Fruit fly (Drosophila melanogaster) whole organism, embryonic: ENCODE measurements around the gene CG14282.

Experiments
- Atf-2 ChIP-seq: fragments of 200-800 bp; sonication (Bioruptor generic); optimal IDR thresholded peaks from 2 replicates; lab custom pipeline; 2016; ENCODE audit warnings: missing biosample characterization, missing genetic modification characterization
- CG10267 ChIP-seq: fragments of 200-800 bp; sonication (Bioruptor generic); optimal IDR thresholded peaks from 2 replicates; lab custom pipeline; 2018; ENCODE audit warnings: missing biosample characterization, mild to moderate bottlenecking, missing genetic modification characterization, moderate library complexity
- CG10979 ChIP-seq: fragments of 200-800 bp; sonication (Bioruptor generic); optimal IDR thresholded peaks from 2 replicates; lab custom pipeline; 2018; ENCODE audit warnings: missing biosample characterization, mild to moderate bottlenecking, missing genetic modification characterization, moderate library complexity
- CG11085 ChIP-seq: fragments of 200-800 bp; sonication (Bioruptor generic); IDR thresholded peaks from 2 replicates; pipeline ENCODE4 v1.3.6; 2022; ENCODE audit warnings: missing biosample characterization, missing genetic modification characterization
- CG15269 ChIP-seq: fragments of 200-800 bp; sonication (Bioruptor generic); optimal IDR thresholded peaks from 2 replicates; lab custom pipeline; 2018; ENCODE audit warnings: missing biosample characterization, mild to moderate bottlenecking, missing genetic modification characterization, moderate library complexity
- CG1603 ChIP-seq: fragments of 200-800 bp; sonication (Bioruptor generic); optimal IDR thresholded peaks from 2 replicates; lab custom pipeline; 2019; ENCODE audit warnings: missing biosample characterization, mild to moderate bottlenecking, missing genetic modification characterization, moderate library complexity
- CG17802 ChIP-seq: fragments of 200-800 bp; sonication (Bioruptor generic); optimal IDR thresholded peaks from 2 replicates; lab custom pipeline; 2018; ENCODE audit warnings: missing biosample characterization, mild to moderate bottlenecking, missing genetic modification characterization, moderate library complexity
- CG18764 ChIP-seq: fragments of 200-800 bp; sonication (Bioruptor generic); optimal IDR thresholded peaks from 3 replicates; lab custom pipeline; 2016; ENCODE audit warnings: missing biosample characterization, missing genetic modification characterization
- CG2712 ChIP-seq: fragments of 200-800 bp; optimal IDR thresholded peaks from 3 replicates; lab custom pipeline; 2019; ENCODE audit warnings: missing biosample characterization, mild to moderate bottlenecking, missing genetic modification characterization, moderate library complexity
- CG32772 ChIP-seq: fragments of 200-800 bp; sonication (Bioruptor generic); IDR thresholded peaks from 2 replicates; pipeline ENCODE4 v1.3.6; 2022; ENCODE audit warnings: missing biosample characterization, missing genetic modification characterization
- CG3407 ChIP-seq: fragments of 200-800 bp; sonication (Bioruptor generic); optimal IDR thresholded peaks from 2 replicates; lab custom pipeline; 2018; ENCODE audit warnings: missing biosample characterization, mild to moderate bottlenecking, missing genetic modification characterization
- CG34376 ChIP-seq: fragments of 200-800 bp; sonication (Bioruptor generic); optimal IDR thresholded peaks from 2 replicates; lab custom pipeline; 2018; ENCODE audit warnings: missing biosample characterization, mild to moderate bottlenecking, missing genetic modification characterization
- CG4282 ChIP-seq: fragments of 200-800 bp; sonication (Bioruptor generic); optimal IDR thresholded peaks from 2 replicates; lab custom pipeline; 2016; ENCODE audit warnings: missing biosample characterization, missing genetic modification characterization
- CG4360 ChIP-seq: fragments of 200-800 bp; sonication (Bioruptor generic); IDR thresholded peaks from 2 replicates; pipeline ENCODE4 v1.3.6; 2022; ENCODE audit warnings: missing biosample characterization, missing genetic modification characterization
- CG6654 ChIP-seq: fragments of 200-800 bp; sonication (Bioruptor generic); optimal IDR thresholded peaks from 2 replicates; lab custom pipeline; 2017; ENCODE audit warnings: missing biosample characterization, mild to moderate bottlenecking, missing genetic modification characterization
- CG6683 ChIP-seq: fragments of 200-800 bp; sonication (Bioruptor generic); optimal IDR thresholded peaks from 2 replicates; lab custom pipeline; 2017; ENCODE audit warnings: missing biosample characterization, mild to moderate bottlenecking, missing genetic modification characterization, missing genetic modification reagents
- CG7839 ChIP-seq: fragments of 200-800 bp; sonication (Bioruptor generic); optimal IDR thresholded peaks from 3 replicates; lab custom pipeline; 2018; ENCODE audit warnings: missing biosample characterization, mild to moderate bottlenecking, missing genetic modification characterization, moderate library complexity
- CG8478 ChIP-seq: fragments of >200 bp; optimal IDR thresholded peaks from 2 replicates; lab custom pipeline; 2018
- CG9609 ChIP-seq: fragments of 200-800 bp; sonication (Bioruptor generic); optimal IDR thresholded peaks from 3 replicates; lab custom pipeline; 2016; ENCODE audit warnings: missing biosample characterization, missing genetic modification characterization
- CG9727 ChIP-seq: fragments of 200-800 bp; sonication (Bioruptor generic); optimal IDR thresholded peaks from 3 replicates; lab custom pipeline; 2017; ENCODE audit warnings: missing biosample characterization, mild to moderate bottlenecking, missing genetic modification characterization
- Chrac-16 ChIP-seq: fragments of 200-800 bp; sonication (Bioruptor generic); optimal IDR thresholded peaks from 3 replicates; lab custom pipeline; 2016; ENCODE audit warnings: missing biosample characterization, missing genetic modification characterization
- D19B ChIP-seq: fragments of 200-800 bp; sonication (Bioruptor generic); optimal IDR thresholded peaks from 2 replicates; lab custom pipeline; 2017; ENCODE audit warnings: missing biosample characterization, mild to moderate bottlenecking, missing genetic modification characterization
- Dbx ChIP-seq: fragments of 200-800 bp; sonication (Bioruptor generic); IDR thresholded peaks from 3 replicates; pipeline ENCODE4 v1.3.6; 2022; ENCODE audit warnings: missing biosample characterization, missing genetic modification characterization
- Dip2 ChIP-seq: fragments of 200-800 bp; sonication (Bioruptor generic); IDR thresholded peaks from 2 replicates; pipeline ENCODE4 v1.3.6; 2022; ENCODE audit warnings: missing biosample characterization, missing genetic modification characterization
- Drgx ChIP-seq: fragments of 200-800 bp; sonication (Bioruptor generic); IDR thresholded peaks from 2 replicates; pipeline ENCODE4 v1.3.6; 2022; ENCODE audit warnings: missing biosample characterization, missing genetic modification characterization
- Ets97D ChIP-seq: fragments of 200-800 bp; sonication (Bioruptor generic); optimal IDR thresholded peaks from 3 replicates; lab custom pipeline; 2016; ENCODE audit warnings: missing biosample characterization, missing genetic modification characterization
- Gsc ChIP-seq: fragments of 200-800 bp; sonication (Bioruptor generic); IDR thresholded peaks from 2 replicates; pipeline ENCODE4 v1.3.6; 2022; ENCODE audit warnings: missing biosample characterization, missing genetic modification characterization
- HmgD ChIP-seq: fragments of 200-800 bp; sonication (Bioruptor generic); optimal IDR thresholded peaks from 3 replicates; lab custom pipeline; 2016; ENCODE audit warnings: missing biosample characterization, missing genetic modification characterization
- Lpt ChIP-seq: fragments of >200 bp; optimal IDR thresholded peaks from 2 replicates; lab custom pipeline; 2018; ENCODE audit warnings: missing biosample characterization, missing genetic modification characterization
- Mrtf ChIP-seq: fragments of 200-800 bp; sonication (Bioruptor generic); IDR thresholded peaks from 3 replicates; pipeline ENCODE4 v1.3.6; 2022; ENCODE audit warnings: missing biosample characterization, missing genetic modification characterization
- NFAT ChIP-seq: fragments of 200-800 bp; sonication (Bioruptor generic); IDR thresholded peaks from 2 replicates; pipeline ENCODE4 v1.3.6; 2022; ENCODE audit warnings: missing biosample characterization, missing genetic modification characterization
- Nf-YA ChIP-seq: fragments of 200-800 bp; sonication (Bioruptor generic); IDR thresholded peaks from 2 replicates; pipeline ENCODE4 v1.3.6; 2022; ENCODE audit warnings: missing biosample characterization, missing genetic modification characterization
- Oli ChIP-seq: fragments of 200-800 bp; sonication (Bioruptor generic); optimal IDR thresholded peaks from 2 replicates; lab custom pipeline; 2018; ENCODE audit warnings: missing biosample characterization, mild to moderate bottlenecking, missing genetic modification characterization, moderate library complexity
- Rfx ChIP-seq: fragments of 200-800 bp; sonication (Bioruptor generic); IDR thresholded peaks from 2 replicates; pipeline ENCODE4 v1.3.6; 2022; ENCODE audit warnings: missing biosample characterization, missing genetic modification characterization
- Taf1 ChIP-seq: fragments of 200-800 bp; sonication (Bioruptor generic); IDR thresholded peaks from 2 replicates; pipeline ENCODE4 v1.3.6; 2022; ENCODE audit warnings: missing biosample characterization, missing genetic modification characterization
- aop ChIP-seq: fragments of 200-800 bp; sonication (Bioruptor generic); IDR thresholded peaks from 2 replicates; pipeline ENCODE4 v1.3.6; 2022; ENCODE audit warnings: missing biosample characterization, missing genetic modification characterization
- da ChIP-seq: fragments of 200-800 bp; sonication (Bioruptor generic); optimal IDR thresholded peaks from 2 replicates; lab custom pipeline; 2016; ENCODE audit warnings: missing biosample characterization, missing genetic modification characterization
- eve ChIP-seq, 2 experiments: fragments of >200 bp; optimal IDR thresholded peaks; 2 replicates each; lab custom pipeline; 2017; ENCODE audit warnings: missing biosample characterization in 2 of 2, missing genetic modification characterization in 2 of 2
- fru ChIP-seq: fragments of >200 bp; optimal IDR thresholded peaks from 2 replicates; lab custom pipeline; 2017
- gsb-n ChIP-seq: fragments of 200-800 bp; sonication (Bioruptor generic); optimal IDR thresholded peaks from 3 replicates; lab custom pipeline; 2018; ENCODE audit warnings: missing biosample characterization, mild to moderate bottlenecking, missing genetic modification characterization
- hth ChIP-seq: fragments of >200 bp; optimal IDR thresholded peaks from 2 replicates; lab custom pipeline; 2017; ENCODE audit warnings: inconsistent platforms
- lilli ChIP-seq: fragments of 200-800 bp; sonication (Bioruptor generic); optimal IDR thresholded peaks from 3 replicates; lab custom pipeline; 2016; ENCODE audit warnings: missing biosample characterization, missing genetic modification characterization
- lola ChIP-seq, 3 experiments: fragments of >200 bp in 2 of 3; fragments of 200-800 bp in 1 of 3; sonication (Bioruptor generic) in 1 of 3; optimal IDR thresholded peaks; 2 replicates each; lab custom pipeline; 2017 to 2019; ENCODE audit warnings: missing biosample characterization in 3 of 3, missing genetic modification characterization in 3 of 3, mild to moderate bottlenecking in 1 of 3, moderate library complexity in 1 of 3
- sima ChIP-seq: fragments of 200-800 bp; sonication (Bioruptor generic); optimal IDR thresholded peaks from 2 replicates; lab custom pipeline; 2016; ENCODE audit warnings: missing biosample characterization, missing genetic modification characterization
- sna ChIP-seq: fragments of 200-800 bp; sonication (Bioruptor generic); IDR thresholded peaks from 2 replicates; pipeline ENCODE4 v1.3.6; 2022; ENCODE audit warnings: missing biosample characterization, missing genetic modification characterization; ENCODE audit not compliant: partially characterized antibody
- sug ChIP-seq: fragments of 200-800 bp; optimal IDR thresholded peaks from 2 replicates; lab custom pipeline; 2019; ENCODE audit warnings: missing biosample characterization, mild to moderate bottlenecking, missing genetic modification characterization, moderate library complexity
- tap ChIP-seq: fragments of 200-800 bp; optimal IDR thresholded peaks from 3 replicates; lab custom pipeline; 2019; ENCODE audit warnings: missing biosample characterization, mild to moderate bottlenecking, missing genetic modification characterization, moderate library complexity
- tgo ChIP-seq: fragments of 200-800 bp; sonication (Bioruptor generic); IDR thresholded peaks from 3 replicates; pipeline ENCODE4 v1.3.6; 2022; ENCODE audit warnings: missing biosample characterization, missing genetic modification characterization
- toy ChIP-seq: fragments of 200-800 bp; sonication (Bioruptor generic); IDR thresholded peaks from 2 replicates; pipeline ENCODE4 v1.3.6; 2022; ENCODE audit warnings: missing biosample characterization, missing genetic modification characterization
- twi ChIP-seq: fragments of 200-800 bp; optimal IDR thresholded peaks from 2 replicates; lab custom pipeline; 2019; ENCODE audit warnings: missing biosample characterization, mild to moderate bottlenecking, missing genetic modification characterization, moderate library complexity
- tx ChIP-seq: fragments of 200-800 bp; sonication (Bioruptor generic); optimal IDR thresholded peaks from 2 replicates; lab custom pipeline; 2016; ENCODE audit warnings: missing biosample characterization, missing genetic modification characterization
- wek ChIP-seq: fragments of 200-800 bp; sonication (Bioruptor generic); optimal IDR thresholded peaks from 3 replicates; lab custom pipeline; 2018; ENCODE audit warnings: missing biosample characterization, mild to moderate bottlenecking, missing genetic modification characterization, moderate library complexity
- yki ChIP-seq: fragments of >200 bp; optimal IDR thresholded peaks from 3 replicates; lab custom pipeline; 2018
- zen ChIP-seq: fragments of 200-800 bp; sonication (Bioruptor generic); optimal IDR thresholded peaks from 3 replicates; lab custom pipeline; 2018; ENCODE audit warnings: missing biosample characterization, mild to moderate bottlenecking, missing genetic modification characterization, moderate library complexity

CG14282 gene

dm6 chr3R:19211778-19212177 is 35.0 kb downstream of the CG14282 start, which contains the start of gene cry (continued):
- peak; percentile 44 for TF ChIP-seq CG9727 (GFP tag; lab: Kevin White, UChicago)
- no peak for TF ChIP-seq Rfx (GFP tag; lab: Robert Waterston, UW)
- TF ChIP-seq CG1603 (tag; lab: Kevin White, UChicago), result peak; percentile 43
- TF ChIP-seq CG6654 (GFP tag; lab: Kevin White, UChicago), result peak; percentile 31
- peak; percentile 84 for TF ChIP-seq CG10979 (tag; lab: Kevin White, UChicago)
- peak; percentile 52 for TF ChIP-seq CG32772 (GFP tag; lab: Robert Waterston, UW)
- TF ChIP-seq sug (tag; lab: Kevin White, UChicago), result no peak
- TF ChIP-seq wek (GFP tag; lab: Kevin White, UChicago), result no peak
- TF ChIP-seq tx, result no peak
- no peak for TF ChIP-seq zen (tag; lab: Kevin White, UChicago)
- peak in 1 of 3 experiments; percentile 78 for TF ChIP-seq lola (GFP tag; optimal IDR thresholded peaks at IDR 0.05; lab: Kevin White, UChicago)
- peak; percentile 26 for TF ChIP-seq CG17802
- peak; percentile 73 for TF ChIP-seq Drgx (GFP tag; lab: Robert Waterston, UW)
- peak; percentile 51 for TF ChIP-seq CG15269
- TF ChIP-seq D19B (GFP tag; lab: Kevin White, UChicago), result no peak
- peak; percentile 76 for TF ChIP-seq twi (tag; lab: Kevin White, UChicago)
- TF ChIP-seq HmgD (GFP tag; lab: Kevin White, UChicago), result no peak
- TF ChIP-seq Atf-2 (GFP tag; lab: Kevin White, UChicago), result peak; percentile 8
- TF ChIP-seq Dbx (GFP tag; lab: Robert Waterston, UW), result no peak
- TF ChIP-seq CG2712, result peak; percentile 81
- no peak for TF ChIP-seq da (GFP tag; lab: Kevin White, UChicago)
- no peak for TF ChIP-seq Nf-YA
- no peak for TF ChIP-seq NFAT (GFP tag; lab: Robert Waterston, UW)
- TF ChIP-seq Chrac-16 (GFP tag; lab: Kevin White, UChicago), result peak; percentile 42
- no peak for TF ChIP-seq CG11085 (GFP tag; lab: Robert Waterston, UW)
- TF ChIP-seq CG3407 (GFP tag; lab: Kevin White, UChicago), result peak; percentile 34
- TF ChIP-seq hth, result no peak
- TF ChIP-seq fru (lab: Kevin White, UChicago), result no peak
- TF ChIP-seq Dip2 (GFP tag; lab: Robert Waterston, UW), result no peak
- no peak for TF ChIP-seq CG9609 (GFP tag; lab: Kevin White, UChicago)
- no peak for TF ChIP-seq CG4282 (GFP tag; lab: Kevin White, UChicago)
- no peak for TF ChIP-seq yki (lab: Kevin White, UChicago)
- TF ChIP-seq Oli, result peak; percentile 75
- no peak for TF ChIP-seq aop (GFP tag; lab: Robert Waterston, UW)
- peak; percentile 37; the same call in 1 of the 3 replicates for TF ChIP-seq tgo (GFP tag; lab: Robert Waterston, UW)
- TF ChIP-seq Ets97D (GFP tag; lab: Kevin White, UChicago), result no peak
- peak; percentile 13 for TF ChIP-seq tap
- TF ChIP-seq sima (GFP tag; lab: Kevin White, UChicago), result no peak
- TF ChIP-seq CG8478, result no peak
- no peak for TF ChIP-seq Mrtf (GFP tag; lab: Robert Waterston, UW)
- no peak for TF ChIP-seq sna (GFP tag; lab: Robert Waterston, UW)
- TF ChIP-seq CG4360 (GFP tag; lab: Robert Waterston, UW), result no peak
- TF ChIP-seq Gsc (GFP tag; lab: Robert Waterston, UW), result no peak
- TF ChIP-seq Taf1, result no peak
- TF ChIP-seq CG10267 (tag; lab: Kevin White, UChicago), result peak; percentile 53
- no peak for TF ChIP-seq CG34376
- TF ChIP-seq toy (GFP tag; lab: Robert Waterston, UW), result no peak
- TF ChIP-seq Lpt (GFP tag; lab: Kevin White, UChicago), result no peak
- peak; percentile 28 for TF ChIP-seq CG18764 (GFP tag; lab: Kevin White, UChicago)
- TF ChIP-seq lilli (GFP tag; lab: Kevin White, UChicago), result no peak
- peak; percentile 80 for TF ChIP-seq CG7839
- peak in 1 of 2 experiments; percentile 82 for TF ChIP-seq eve (GFP tag; optimal IDR thresholded peaks at IDR 0.05; lab: Kevin White, UChicago)
- peak; percentile 40 for TF ChIP-seq gsb-n (tag; lab: Kevin White, UChicago)
- TF ChIP-seq CG6683 (GFP tag; lab: Kevin White, UChicago), result no peak
